Fruit fly (Drosophila melanogaster): Measurements from ENCODE around the gene CG9121.

The CG9121 gene

dm6 chr2L:5084586-5085257 is 33.9 kb upstream of the CG9121 start:
- no peak for TF ChIP-seq CTCF (optimal IDR thresholded peaks at IDR 0.05)
- TF ChIP-seq CG8478 (optimal IDR thresholded peaks at IDR 0.05): no peak

- no peak for TF ChIP-seq CG8478 (optimal IDR thresholded peaks at IDR 0.05)
- no peak for TF ChIP-seq CTCF (optimal IDR thresholded peaks at IDR 0.05)
Observed at dm6 chr2L:5080225-5080867, 29.5 kb upstream of the CG9121 start.

dm6 chr2L:5079200-5079599 is 28.3 kb upstream of the CG9121 start:
- no peak for TF ChIP-seq CG8478 (optimal IDR thresholded peaks at IDR 0.05)
- no peak for TF ChIP-seq CTCF (optimal IDR thresholded peaks at IDR 0.05)

dm6 chr2L:5072357-5072756 is 21.5 kb upstream of the CG9121 start:
- TF ChIP-seq CG8478 (optimal IDR thresholded peaks at IDR 0.05) (no peak), CTCF (optimal IDR thresholded peaks at IDR 0.05) (no peak)

- peak; percentile 5 to 54 for TF ChIP-seq CTCF (optimal IDR thresholded peaks at IDR 0.05)
- no peak for TF ChIP-seq CG8478 (optimal IDR thresholded peaks at IDR 0.05)
Observed at dm6 chr2L:5070797-5071579, 20.1 kb upstream of the CG9121 start, which contains the start of gene RpL37A. TSS of gene RpL37A (plus strand) at chr2L:5070957.

- TF ChIP-seq CG8478 (optimal IDR thresholded peaks at IDR 0.05) (no peak), CTCF (optimal IDR thresholded peaks at IDR 0.05) (no peak)
Observed at dm6 chr2L:5063936-5064335, 13.1 kb upstream of the CG9121 start.

- TF ChIP-seq CTCF (optimal IDR thresholded peaks at IDR 0.05): no peak
Observed at dm6 chr2L:5062799-5063404, 12.0 kb upstream of the CG9121 start.

dm6 chr2L:5060952-5061478 is 10.2 kb upstream of the CG9121 start:
- no peak for TF ChIP-seq CTCF (optimal IDR thresholded peaks at IDR 0.05)
- no peak for TF ChIP-seq CG8478 (optimal IDR thresholded peaks at IDR 0.05)

- no peak for TF ChIP-seq CG8478 (optimal IDR thresholded peaks at IDR 0.05)
- no peak for TF ChIP-seq CTCF (optimal IDR thresholded peaks at IDR 0.05)
Observed at dm6 chr2L:5060515-5060914, 9.7 kb upstream of the CG9121 start, which contains the start of gene qtc. TSS of gene qtc (plus strand) at chr2L:5060815.

- TF ChIP-seq CG8478 (optimal IDR thresholded peaks at IDR 0.05): no peak
- no peak for TF ChIP-seq CTCF (optimal IDR thresholded peaks at IDR 0.05)
Observed at dm6 chr2L:5059645-5060254, 8.9 kb upstream of the CG9121 start, which contains the start of gene Rpn11. TSS of gene Rpn11 (minus strand) at chr2L:5059790.

dm6 chr2L:5058094-5058493 is 7.2 kb upstream of the CG9121 start, which contains the start of gene Nepl3:
TSS of gene Nepl3 (minus strand) at chr2L:5058248.
- no peak for TF ChIP-seq CG8478 (optimal IDR thresholded peaks at IDR 0.05)
- TF ChIP-seq CTCF (optimal IDR thresholded peaks at IDR 0.05): no peak

dm6 chr2L:5055528-5055927 is 4.7 kb upstream of the CG9121 start:
- TF ChIP-seq CTCF (optimal IDR thresholded peaks at IDR 0.05) (no peak), CG8478 (optimal IDR thresholded peaks at IDR 0.05) (no peak)

dm6 chr2L:5054953-5055352 is 4.1 kb upstream of the CG9121 start, which contains the start of the genes CG14036 and His3.3A:
TSS of gene CG14036 (minus strand) at chr2L:5055016.
TSS of gene His3.3A (plus strand) at chr2L:5055058.
- TF ChIP-seq CTCF (optimal IDR thresholded peaks at IDR 0.05) (peak; percentile 5 to 21), CG8478 (optimal IDR thresholded peaks at IDR 0.05) (no peak)

- no peak for TF ChIP-seq CG8478 (optimal IDR thresholded peaks at IDR 0.05)
- TF ChIP-seq CTCF (optimal IDR thresholded peaks at IDR 0.05): no peak
Observed at dm6 chr2L:5052994-5053393, 2.1 kb upstream of the CG9121 start, which contains the start of gene eIF3h. TSS of gene eIF3h (minus strand) at chr2L:5053094.
